Fruit fly (Drosophila melanogaster) whole organism, pupa: ENCODE data around the gene COX8.

Source experiments
- CG10348 ChIP-seq: fragments of 200-800 bp; sonication (Bioruptor generic); IDR thresholded peaks from 2 replicates; pipeline ENCODE4 v1.3.6; 2022; ENCODE audit warnings: missing biosample characterization, missing genetic modification characterization
- CG15710 ChIP-seq: fragments of 200-800 bp; sonication (Bioruptor generic); optimal IDR thresholded peaks from 2 replicates; lab custom pipeline; 2018; ENCODE audit warnings: missing biosample characterization, mild to moderate bottlenecking, missing genetic modification characterization, moderate library complexity
- Pif1A ChIP-seq: fragments of 200-800 bp; sonication (Bioruptor generic); optimal IDR thresholded peaks from 3 replicates; lab custom pipeline; 2016; ENCODE audit warnings: missing biosample characterization, missing genetic modification characterization
- Pif1B ChIP-seq: fragments of 200-800 bp; sonication (Bioruptor generic); optimal IDR thresholded peaks from 3 replicates; lab custom pipeline; 2016; ENCODE audit warnings: missing biosample characterization, missing genetic modification characterization
- gl ChIP-seq: fragments of 200-800 bp; sonication (Bioruptor generic); optimal IDR thresholded peaks from 2 replicates; lab custom pipeline; 2018; ENCODE audit warnings: missing biosample characterization, mild to moderate bottlenecking, missing genetic modification characterization
- rn ChIP-seq: fragments of 200-800 bp; sonication (Bioruptor generic); IDR thresholded peaks from 2 replicates; pipeline ENCODE4 v1.3.6; 2022; ENCODE audit warnings: missing biosample characterization, missing genetic modification characterization

DNA sequence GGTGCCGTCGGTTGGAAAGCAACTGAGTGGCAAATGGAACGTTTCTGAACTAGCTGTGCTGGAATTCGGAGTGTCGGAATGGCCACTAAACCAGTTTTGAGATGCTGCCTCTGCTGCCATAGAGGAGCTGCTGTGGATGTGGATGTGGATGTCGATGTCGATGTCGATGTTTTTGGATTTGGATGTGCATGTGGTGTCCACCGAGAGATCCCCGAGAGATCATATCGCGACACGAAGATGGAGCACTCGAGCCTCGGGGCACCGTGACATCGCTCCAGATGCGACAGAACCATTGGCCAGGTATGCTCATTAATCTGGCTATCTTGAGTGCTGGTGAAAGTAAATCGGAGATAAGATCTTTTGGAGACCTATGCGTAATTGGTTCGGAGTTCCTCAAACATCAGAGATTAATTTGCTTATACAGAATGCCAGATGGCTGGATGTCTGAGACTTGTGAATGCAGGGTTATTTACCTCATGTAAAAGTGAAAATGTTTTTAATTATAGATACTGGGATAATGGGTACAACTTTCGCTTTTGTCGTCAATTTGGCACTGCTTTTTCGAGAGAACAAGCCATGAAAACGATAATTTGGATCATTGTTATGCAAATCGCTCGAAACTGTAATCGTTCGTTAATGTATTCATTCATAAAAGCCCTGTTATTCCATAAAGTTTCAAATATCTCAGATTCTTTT is 19.1 kb upstream of the COX8 start, which contains the start of gene CG7173:
- TF ChIP-seq Pif1A (GFP tag; lab: Kevin White, UChicago) (no peak), Pif1B (GFP tag; lab: Kevin White, UChicago) (no peak), rn (GFP tag; lab: Robert Waterston, UW) (no peak), gl (tag; lab: Kevin White, UChicago) (no peak), CG15710 (tag; lab: Kevin White, UChicago) (no peak), CG10348 (GFP tag; lab: Robert Waterston, UW) (no peak)
